Fruit fly (Drosophila melanogaster): ENCODE results near the gene Bub1.
A peak's percentile ranks its signal among the peaks of the same experiment; 100 is the strongest.

Bub1 gene

dm6 chr2L:5237175-5237753 lies 41.4 kb upstream of the Bub1 start (continued):
- TF ChIP-seq jim (GFP tag; optimal IDR thresholded peaks at IDR 0.05) = no peak
- TF ChIP-seq Hnf4 (GFP tag; optimal IDR thresholded peaks at IDR 0.05) = peak; percentile 2
- TF ChIP-seq HLH106 (tag; optimal IDR thresholded peaks at IDR 0.05) = no peak
- TF ChIP-seq Hr83 (GFP tag; optimal IDR thresholded peaks at IDR 0.05; ENCODE audit: poor library complexity, severe bottlenecking) = peak; percentile 87
- peak; percentile 100 for TF ChIP-seq Dif (GFP tag; optimal IDR thresholded peaks at IDR 0.05; ENCODE audit: partially characterized antibody)
- no peak for TF ChIP-seq Mio (GFP tag; optimal IDR thresholded peaks at IDR 0.05)
- no peak for TF ChIP-seq OdsH (GFP tag; optimal IDR thresholded peaks at IDR 0.05)
- TF ChIP-seq CG32264 (GFP tag; optimal IDR thresholded peaks at IDR 0.05) = peak; percentile 23
- peak; percentile 16 for TF ChIP-seq rgr (GFP tag; optimal IDR thresholded peaks at IDR 0.05)
- TF ChIP-seq Dfd (GFP tag; optimal IDR thresholded peaks at IDR 0.05) = no peak

dm6 chr2L:5237899-5238566 lies 40.6 kb upstream of the Bub1 start:
- TF ChIP-seq HLH106 (tag; optimal IDR thresholded peaks at IDR 0.05) (peak; percentile 24), Jra (GFP tag; optimal IDR thresholded peaks at IDR 0.05) (no peak), woc (GFP tag; optimal IDR thresholded peaks at IDR 0.05) (no peak), brk (GFP tag; optimal IDR thresholded peaks at IDR 0.05) (peak; percentile 49), sv (GFP tag; optimal IDR thresholded peaks at IDR 0.05) (peak; percentile 33), h (GFP tag; optimal IDR thresholded peaks at IDR 0.05) (peak; percentile 6), jim (GFP tag; optimal IDR thresholded peaks at IDR 0.05) (no peak), Dfd (GFP tag; optimal IDR thresholded peaks at IDR 0.05) (no peak), rgr (GFP tag; optimal IDR thresholded peaks at IDR 0.05) (peak; percentile 49), Sp1 (GFP tag; optimal IDR thresholded peaks at IDR 0.05) (peak; percentile 24), CG9705 (GFP tag; optimal IDR thresholded peaks at IDR 0.05) (no peak), Hnf4 (GFP tag; optimal IDR thresholded peaks at IDR 0.05) (peak; percentile 33), OdsH (GFP tag; optimal IDR thresholded peaks at IDR 0.05) (peak; percentile 69), fru (GFP tag; optimal IDR thresholded peaks at IDR 0.05) (peak; percentile 38), Vsx2 (GFP tag; optimal IDR thresholded peaks at IDR 0.05; ENCODE audit: partially characterized antibody) (no peak), usp (GFP tag; optimal IDR thresholded peaks at IDR 0.05) (no peak), Hr78 (GFP tag; optimal IDR thresholded peaks at IDR 0.05) (no peak), foxo (GFP tag; optimal IDR thresholded peaks at IDR 0.05) (peak in 1 of 2 experiments; percentile 49), psq (GFP tag; optimal IDR thresholded peaks at IDR 0.05) (peak; percentile 43)

dm6 chr2L:5238567-5238925 lies 40.1 kb upstream of the Bub1 start:
- TF ChIP-seq GATAd (GFP tag; optimal IDR thresholded peaks at IDR 0.05) (no peak), Dfd (GFP tag; optimal IDR thresholded peaks at IDR 0.05) (peak; percentile 56), br (GFP tag; optimal IDR thresholded peaks at IDR 0.05) (peak; percentile 11), h (GFP tag; optimal IDR thresholded peaks at IDR 0.05) (no peak), Abd-B (GFP tag; optimal IDR thresholded peaks at IDR 0.05) (no peak), Jra (GFP tag; optimal IDR thresholded peaks at IDR 0.05) (no peak), CrebA (GFP tag; optimal IDR thresholded peaks at IDR 0.05; ENCODE audit: borderline replicate concordance) (no peak), dl (GFP tag; optimal IDR thresholded peaks at IDR 0.05; ENCODE audit: insufficient read depth in 1 of 2, partially characterized antibody in 2 of 2) (no peak), jim (GFP tag; optimal IDR thresholded peaks at IDR 0.05) (no peak)

- TF ChIP-seq Hr83 (GFP tag; optimal IDR thresholded peaks at IDR 0.05; ENCODE audit: poor library complexity, severe bottlenecking) (no peak), br (GFP tag; optimal IDR thresholded peaks at IDR 0.05) (no peak), CG9705 (GFP tag; optimal IDR thresholded peaks at IDR 0.05) (no peak)
Observed at dm6 chr2L:5239433-5240278, 39.0 kb upstream of the Bub1 start.

- TF ChIP-seq h (GFP tag; optimal IDR thresholded peaks at IDR 0.05) = no peak
- TF ChIP-seq OdsH (GFP tag; optimal IDR thresholded peaks at IDR 0.05) = no peak
- no peak for TF ChIP-seq sv (GFP tag; optimal IDR thresholded peaks at IDR 0.05)
- TF ChIP-seq Vsx2 (GFP tag; optimal IDR thresholded peaks at IDR 0.05; ENCODE audit: partially characterized antibody) = no peak
- no peak for TF ChIP-seq Hr83 (GFP tag; optimal IDR thresholded peaks at IDR 0.05; ENCODE audit: poor library complexity, severe bottlenecking)
- TF ChIP-seq psq (GFP tag; optimal IDR thresholded peaks at IDR 0.05) = no peak
Observed at dm6 chr2L:5240520-5240919, 38.1 kb upstream of the Bub1 start.
